Worm (Caenorhabditis elegans) whole organism, young adult: ENCODE results near the gene T19H12.6.

ENCODE experiments used
- F10E7.11 ChIP-seq: sonication (generic microtip); optimal IDR thresholded peaks from 2 replicates; lab custom pipeline; 2017; ENCODE audit warnings: mild to moderate bottlenecking, missing genetic modification characterization, moderate library complexity, missing compliant biosample characterization
- F49E8.2 ChIP-seq: sonication (generic microtip); optimal IDR thresholded peaks from 3 replicates; lab custom pipeline; 2017; ENCODE audit warnings: missing genetic modification characterization, mild to moderate bottlenecking, missing compliant biosample characterization, antibody characterized with exemption, moderate library complexity; ENCODE audit not compliant: insufficient read depth
- F57A8.1 ChIP-seq: fragments of 200-800 bp; sonication (Bioruptor generic); optimal IDR thresholded peaks from 2 replicates; lab custom pipeline; 2018; ENCODE audit warnings: mild to moderate bottlenecking, missing genetic modification characterization, moderate library complexity, missing compliant biosample characterization
- F57C9.4 ChIP-seq: sonication (generic microtip); optimal IDR thresholded peaks from 2 replicates; lab custom pipeline; 2017; ENCODE audit warnings: mild to moderate bottlenecking, missing genetic modification characterization, missing compliant biosample characterization
- T07F8.4 ChIP-seq: sonication (generic microtip); optimal IDR thresholded peaks from 2 replicates; lab custom pipeline; 2016; ENCODE audit warnings: mild to moderate bottlenecking, missing genetic modification characterization, moderate library complexity, missing compliant biosample characterization
- Y53G8AR.9 ChIP-seq: fragments of 200-800 bp; sonication (Bioruptor generic); conservative IDR thresholded peaks from 2 replicates; pipeline ENCODE4 v1.3.6; 2022; ENCODE audit warnings: missing genetic modification reagents, missing genetic modification characterization, missing compliant biosample characterization
- ZK185.1 ChIP-seq: sonication (generic microtip); optimal IDR thresholded peaks from 2 replicates; lab custom pipeline; 2016; ENCODE audit warnings: mild to moderate bottlenecking, missing genetic modification characterization, missing compliant biosample characterization; ENCODE audit not compliant: poor library complexity, severe bottlenecking
- atf-7 ChIP-seq: sonication (generic microtip); optimal IDR thresholded peaks from 2 replicates; lab custom pipeline; 2017; ENCODE audit warnings: mild to moderate bottlenecking, missing genetic modification characterization, missing compliant biosample characterization
- athp-1 ChIP-seq: sonication (generic microtip); optimal IDR thresholded peaks from 2 replicates; lab custom pipeline; 2017; ENCODE audit warnings: mild to moderate bottlenecking, missing genetic modification characterization, missing compliant biosample characterization
- attf-3 ChIP-seq: fragments of 200-800 bp; sonication (Bioruptor generic); conservative IDR thresholded peaks from 2 replicates; pipeline ENCODE4 v1.3.6; 2022; ENCODE audit warnings: missing genetic modification reagents, missing genetic modification characterization, missing compliant biosample characterization
- bed-2 ChIP-seq: fragments of 200-800 bp; sonication (Bioruptor generic); IDR thresholded peaks from 2 replicates; pipeline ENCODE4 v1.3.6; 2022; ENCODE audit warnings: missing genetic modification reagents, missing genetic modification characterization, missing compliant biosample characterization
- ccch-3 ChIP-seq: fragments of 200-800 bp; sonication (Bioruptor generic); optimal IDR thresholded peaks from 2 replicates; lab custom pipeline; 2018; ENCODE audit warnings: mild to moderate bottlenecking, missing genetic modification characterization, missing compliant biosample characterization
- cebp-2 ChIP-seq: fragments of 200-800 bp; sonication (Bioruptor generic); IDR thresholded peaks from 2 replicates; pipeline ENCODE4 v1.3.6; 2022; ENCODE audit warnings: missing genetic modification characterization, missing compliant biosample characterization
- ceh-27 ChIP-seq: fragments of 200-800 bp; sonication (Bioruptor generic); optimal IDR thresholded peaks from 2 replicates; lab custom pipeline; 2018; ENCODE audit warnings: mild to moderate bottlenecking, missing genetic modification characterization, moderate library complexity, missing compliant biosample characterization
- ceh-40 ChIP-seq: fragments of 200-800 bp; sonication (Bioruptor generic); IDR thresholded peaks from 2 replicates; pipeline ENCODE4 v1.3.6; 2022; ENCODE audit warnings: missing genetic modification characterization, missing compliant biosample characterization
- ceh-58 ChIP-seq: fragments of 200-800 bp; sonication (Bioruptor generic); IDR thresholded peaks from 2 replicates; pipeline ENCODE4 v1.3.6; 2022; ENCODE audit warnings: missing genetic modification characterization, missing compliant biosample characterization
- dpff-1 ChIP-seq: sonication (generic microtip); optimal IDR thresholded peaks from 2 replicates; lab custom pipeline; 2017; ENCODE audit warnings: mild to moderate bottlenecking, missing genetic modification characterization, missing compliant biosample characterization
- dpl-1 ChIP-seq: fragments of 150-350 bp; optimal IDR thresholded peaks from 2 replicates; lab custom pipeline; 2014; ENCODE audit warnings: missing biosample characterization, missing genetic modification reagents, missing genetic modification characterization
- efl-1 ChIP-seq: fragments of 150-350 bp; optimal IDR thresholded peaks from 2 replicates; lab custom pipeline; 2014; ENCODE audit warnings: missing biosample characterization, missing genetic modification reagents, missing genetic modification characterization
- ekl-4 ChIP-seq: fragments of 200-800 bp; sonication (Bioruptor generic); IDR thresholded peaks from 2 replicates; pipeline ENCODE4 v1.3.6; 2022; ENCODE audit warnings: missing genetic modification reagents, missing genetic modification characterization, missing compliant biosample characterization
- gei-17 ChIP-seq: fragments of 200-800 bp; sonication (Bioruptor generic); optimal IDR thresholded peaks from 2 replicates; lab custom pipeline; 2018; ENCODE audit warnings: mild to moderate bottlenecking, missing genetic modification characterization, missing compliant biosample characterization
- hlh-26 ChIP-seq: fragments of 200-800 bp; sonication (Bioruptor generic); conservative IDR thresholded peaks from 2 replicates; pipeline ENCODE4 v1.3.6; 2022; ENCODE audit warnings: missing genetic modification reagents, missing genetic modification characterization, missing compliant biosample characterization
- hmg-1.2 ChIP-seq: fragments of 200-800 bp; sonication (Bioruptor generic); IDR thresholded peaks from 2 replicates; pipeline ENCODE4 v1.3.6; 2022; ENCODE audit warnings: missing genetic modification reagents, missing genetic modification characterization, missing compliant biosample characterization
- hmg-20 ChIP-seq: fragments of 200-800 bp; sonication (Bioruptor generic); IDR thresholded peaks from 2 replicates; pipeline ENCODE4 v1.3.6; 2022; ENCODE audit warnings: missing genetic modification reagents, missing genetic modification characterization, missing compliant biosample characterization
- hrde-1 ChIP-seq: sonication (generic microtip); optimal IDR thresholded peaks from 2 replicates; lab custom pipeline; 2016; ENCODE audit warnings: missing genetic modification characterization, mild to moderate bottlenecking, missing compliant biosample characterization, moderate library complexity, missing genotype, missing genetic modification reagents, borderline replicate concordance
- lag-1 ChIP-seq: fragments of 200-800 bp; sonication (Bioruptor generic); IDR thresholded peaks from 2 replicates; pipeline ENCODE4 v1.3.6; 2022; ENCODE audit warnings: missing genetic modification reagents, missing genetic modification characterization, missing compliant biosample characterization
- let-526 ChIP-seq: fragments of 200-800 bp; sonication (Bioruptor generic); IDR thresholded peaks from 2 replicates; pipeline ENCODE4 v1.3.6; 2022; ENCODE audit warnings: missing genetic modification reagents, missing genetic modification characterization, missing compliant biosample characterization
- lin-26 ChIP-seq: fragments of 200-800 bp; sonication (Bioruptor generic); IDR thresholded peaks from 2 replicates; pipeline ENCODE4 v1.3.6; 2022; ENCODE audit warnings: missing genetic modification reagents, missing genetic modification characterization, missing compliant biosample characterization
- lin-40 ChIP-seq: sonication (generic microtip); optimal IDR thresholded peaks from 2 replicates; lab custom pipeline; 2016; ENCODE audit warnings: missing genetic modification characterization, mild to moderate bottlenecking, missing compliant biosample characterization, missing genotype, missing genetic modification reagents
- madf-10 ChIP-seq: sonication (generic microtip); optimal IDR thresholded peaks from 2 replicates; lab custom pipeline; 2016; ENCODE audit warnings: mild to moderate bottlenecking, missing genetic modification characterization, missing compliant biosample characterization
- madf-8 ChIP-seq: fragments of 200-800 bp; sonication (Bioruptor generic); conservative IDR thresholded peaks from 2 replicates; pipeline ENCODE4 v1.3.6; 2022; ENCODE audit warnings: missing genetic modification reagents, missing genetic modification characterization, missing compliant biosample characterization
- nfya-2 ChIP-seq: fragments of 200-800 bp; sonication (Bioruptor generic); IDR thresholded peaks from 2 replicates; pipeline ENCODE4 v1.3.6; 2022; ENCODE audit warnings: missing genetic modification reagents, missing genetic modification characterization, missing compliant biosample characterization
- nhr-179 ChIP-seq: sonication (generic microtip); optimal IDR thresholded peaks from 2 replicates; lab custom pipeline; 2016; ENCODE audit warnings: mild to moderate bottlenecking, missing genetic modification characterization, missing compliant biosample characterization
- nhr-80 ChIP-seq: sonication (generic microtip); optimal IDR thresholded peaks from 2 replicates; lab custom pipeline; 2016; ENCODE audit warnings: missing genetic modification characterization, missing compliant biosample characterization
- repo-1 ChIP-seq: sonication (generic microtip); optimal IDR thresholded peaks from 2 replicates; lab custom pipeline; 2017; ENCODE audit warnings: mild to moderate bottlenecking, missing genetic modification characterization, missing compliant biosample characterization
- rpc-1 ChIP-seq, 2 experiments: fragments of 150-350 bp in 1 of 2; sonication (generic microtip) in 1 of 2; optimal IDR thresholded peaks; 2 replicates each; lab custom pipeline; 2014 to 2018; ENCODE audit warnings: missing biosample characterization in 1 of 2, missing genetic modification characterization in 1 of 2, missing genetic modification reagents in 1 of 2, missing genotype in 1 of 2
- snpc-4 ChIP-seq, 5 experiments: fragments of 150-350 bp in 1 of 5; sonication (generic microtip) in 4 of 5; optimal IDR thresholded peaks; 2 replicates each; lab custom pipeline; 2014 to 2018; ENCODE audit warnings: missing genetic modification characterization in 5 of 5, missing biosample characterization in 3 of 5, antibody characterized with exemption in 2 of 5, mild to moderate bottlenecking in 2 of 5, missing compliant biosample characterization in 2 of 5, missing genotype in 2 of 5, moderate library complexity in 2 of 5, missing genetic modification reagents in 1 of 5
- sptf-2 ChIP-seq: fragments of 200-800 bp; sonication (Bioruptor generic); optimal IDR thresholded peaks from 2 replicates; lab custom pipeline; 2018; ENCODE audit warnings: mild to moderate bottlenecking, missing genetic modification characterization, missing compliant biosample characterization
- tbx-9 ChIP-seq: sonication (generic microtip); optimal IDR thresholded peaks from 2 replicates; lab custom pipeline; 2016; ENCODE audit warnings: borderline replicate concordance, missing genetic modification characterization, inconsistent platforms, missing compliant biosample characterization
- tlf-1 ChIP-seq: fragments of 200-800 bp; sonication (Bioruptor generic); optimal IDR thresholded peaks from 2 replicates; lab custom pipeline; 2018; ENCODE audit warnings: mild to moderate bottlenecking, missing genetic modification characterization, missing compliant biosample characterization

The T19H12.6 gene

ce11 chrV:4877587-4877986 lies at the start of gene T19H12.6:
Gene T19H12.6, minus strand, starts transcription at chrV:4877687.
- TF ChIP-seq ceh-27 (GFP tag; lab: Kevin White, UChicago) (no peak), madf-8 (GFP tag; lab: Robert Waterston, UW) (no peak), nhr-179 (tag; lab: Kevin White, UChicago) (no peak), T07F8.4 (tag; lab: Kevin White, UChicago) (no peak), athp-1 (no peak), madf-10 (tag; lab: Kevin White, UChicago) (no peak), ccch-3 (GFP tag; lab: Kevin White, UChicago) (no peak), hmg-20 (no peak), F57C9.4 (tag; lab: Kevin White, UChicago) (no peak), F10E7.11 (no peak), attf-3 (no peak), dpl-1 (GFP tag; lab: Kevin White, UChicago) (no peak), dpff-1 (tag; lab: Kevin White, UChicago) (no peak), lin-26 (GFP tag; lab: Robert Waterston, UW) (no peak), hmg-1.2 (GFP tag; lab: Robert Waterston, UW) (no peak), tbx-9 (tag; lab: Kevin White, UChicago) (no peak), F49E8.2 (tag; lab: Kevin White, UChicago) (no peak), hrde-1 (tag; lab: Kevin White, UChicago) (no peak)

ce11 chrV:4926371-4926770 lies 48.9 kb upstream of the T19H12.6 start, which contains the start of gene srh-21:
Gene srh-21, plus strand, starts transcription at chrV:4926671.
- TF ChIP-seq ekl-4 (GFP tag; lab: Robert Waterston, UW) (no peak), hmg-1.2 (GFP tag; lab: Robert Waterston, UW) (no peak), snpc-4 (GFP tag; optimal IDR thresholded peaks at IDR 0.05; lab: Kevin White, UChicago) (no peak), snpc-4 (tag; optimal IDR thresholded peaks at IDR 0.05; lab: Kevin White, UChicago) (no peak), nhr-80 (tag; lab: Kevin White, UChicago) (no peak), tbx-9 (tag; lab: Kevin White, UChicago) (no peak), F57C9.4 (tag; lab: Kevin White, UChicago) (no peak), rpc-1 (optimal IDR thresholded peaks at IDR 0.05; lab: Kevin White, UChicago) (no peak), rpc-1 (tag; optimal IDR thresholded peaks at IDR 0.05; lab: Kevin White, UChicago) (no peak), F49E8.2 (tag; lab: Kevin White, UChicago) (no peak), lin-26 (GFP tag; lab: Robert Waterston, UW) (no peak), madf-10 (tag; lab: Kevin White, UChicago) (no peak), let-526 (GFP tag; lab: Robert Waterston, UW) (no peak), F57A8.1 (GFP tag; lab: Kevin White, UChicago) (no peak), ceh-40 (no peak), ZK185.1 (tag; lab: Kevin White, UChicago) (no peak)
- TF ChIP-seq, all 124 proteins: peak for 0

ce11 chrV:4924618-4925017 lies 47.1 kb upstream of the T19H12.6 start, which contains the start of gene srh-20:
Gene srh-20, plus strand, starts transcription at chrV:4924918.
- no peak for TF ChIP-seq attf-3
- TF ChIP-seq ZK185.1 (tag; lab: Kevin White, UChicago), result no peak
- no peak for TF ChIP-seq snpc-4 (GFP tag; optimal IDR thresholded peaks at IDR 0.05; lab: Kevin White, UChicago)
- TF ChIP-seq snpc-4 (tag; optimal IDR thresholded peaks at IDR 0.05; lab: Kevin White, UChicago), result no peak
- no peak for TF ChIP-seq F10E7.11
- TF ChIP-seq efl-1, result no peak
- no peak for TF ChIP-seq cebp-2 (GFP tag; lab: Robert Waterston, UW)
- TF ChIP-seq gei-17 (GFP tag; lab: Kevin White, UChicago), result no peak
- TF ChIP-seq nfya-2 (GFP tag; lab: Robert Waterston, UW), result no peak
- no peak for TF ChIP-seq sptf-2
- TF ChIP-seq tlf-1 (GFP tag; lab: Kevin White, UChicago), result no peak
- TF ChIP-seq ceh-58 (GFP tag; lab: Robert Waterston, UW), result no peak
- TF ChIP-seq lag-1 (GFP tag; lab: Robert Waterston, UW), result no peak
- TF ChIP-seq Y53G8AR.9, result no peak
- no peak for TF ChIP-seq lin-40
- no peak for TF ChIP-seq bed-2 (GFP tag; lab: Robert Waterston, UW)
- no peak for TF ChIP-seq hlh-26 (GFP tag; lab: Robert Waterston, UW)
- no peak for TF ChIP-seq repo-1 (tag; lab: Kevin White, UChicago)
- no peak for TF ChIP-seq nhr-179 (tag; lab: Kevin White, UChicago)
- TF ChIP-seq atf-7 (tag; lab: Kevin White, UChicago), result no peak
- no peak for TF ChIP-seq ccch-3 (GFP tag; lab: Kevin White, UChicago)
